Worm (Caenorhabditis elegans): ENCODE results near the gene tba-4.

tba-4 gene

ce11 chrII:10873631-10874030 is 44.9 kb upstream of the tba-4 start, which contains the start of gene orc-2:
Gene orc-2 (plus strand): TSS chrII:10873931.
- TF ChIP-seq F13H6.1 (tag; optimal IDR thresholded peaks at IDR 0.05) (no peak), lin-11 (tag; optimal IDR thresholded peaks at IDR 0.05) (no peak), Y22D7AL.16 (tag; optimal IDR thresholded peaks at IDR 0.05) (no peak), unc-3 (GFP tag; conservative IDR thresholded peaks at IDR 0.05) (no peak), unc-3 (tag; optimal IDR thresholded peaks at IDR 0.05) (no peak), hlh-13 (GFP tag; optimal IDR thresholded peaks at IDR 0.05) (no peak)

- no peak for TF ChIP-seq ref-2 (tag; optimal IDR thresholded peaks at IDR 0.05)
Observed at ce11 chrII:10880625-10881024, 37.9 kb upstream of the tba-4 start, which contains the start of gene lurp-1. Gene lurp-1 (plus strand): TSS chrII:10880925.

- TF ChIP-seq ztf-16 (tag; optimal IDR thresholded peaks at IDR 0.05) (no peak), pqm-1 (tag; optimal IDR thresholded peaks at IDR 0.05) (no peak), ceh-22 (tag; optimal IDR thresholded peaks at IDR 0.05) (no peak), hlh-6 (tag; optimal IDR thresholded peaks at IDR 0.05) (no peak), ceh-6 (GFP tag; optimal IDR thresholded peaks at IDR 0.05) (no peak), nhr-232 (tag; optimal IDR thresholded peaks at IDR 0.05) (no peak), che-1 (tag; optimal IDR thresholded peaks at IDR 0.05) (no peak), pat-9 (tag; optimal IDR thresholded peaks at IDR 0.05) (no peak), gmeb-2 (tag; optimal IDR thresholded peaks at IDR 0.05) (no peak), fax-1 (tag; optimal IDR thresholded peaks at IDR 0.05) (no peak), pag-3 (tag; optimal IDR thresholded peaks at IDR 0.05; ENCODE audit: borderline replicate concordance) (no peak), unc-3 (GFP tag; conservative IDR thresholded peaks at IDR 0.05) (no peak), unc-3 (tag; optimal IDR thresholded peaks at IDR 0.05) (no peak), tbx-7 (tag; optimal IDR thresholded peaks at IDR 0.05) (no peak)
Observed at ce11 chrII:10884396-10884795, 34.1 kb upstream of the tba-4 start, which contains the start of gene egg-3. Gene egg-3 (minus strand): TSS chrII:10884441.

ce11 chrII:10885250-10885649 is 33.3 kb upstream of the tba-4 start:
- TF ChIP-seq K09A11.1 (tag; optimal IDR thresholded peaks at IDR 0.05; ENCODE audit: insufficient read depth) = no peak
- TF ChIP-seq ama-1 (optimal IDR thresholded peaks at IDR 0.05) = no peak
- no peak for TF ChIP-seq lim-6 (tag; optimal IDR thresholded peaks at IDR 0.05)
- no peak for TF ChIP-seq rnt-1 (tag; optimal IDR thresholded peaks at IDR 0.05)
- TF ChIP-seq nfya-1 (tag; optimal IDR thresholded peaks at IDR 0.05) = no peak
- no peak for TF ChIP-seq ceh-14 (tag; optimal IDR thresholded peaks at IDR 0.05)
- TF ChIP-seq eyg-1 (tag; optimal IDR thresholded peaks at IDR 0.05) = no peak
- no peak for TF ChIP-seq pqm-1 (tag; optimal IDR thresholded peaks at IDR 0.05)
- no peak for TF ChIP-seq hlh-8 (tag; optimal IDR thresholded peaks at IDR 0.05)
- no peak for TF ChIP-seq pros-1 (tag; optimal IDR thresholded peaks at IDR 0.05)
- TF ChIP-seq pha-4 (tag; optimal IDR thresholded peaks at IDR 0.05) = no peak
- no peak for TF ChIP-seq syd-9 (tag; optimal IDR thresholded peaks at IDR 0.05)

ce11 chrII:10885868-10886514 is 32.5 kb upstream of the tba-4 start, which contains the start of gene F44F4.3:
Gene F44F4.3 (minus strand): TSS chrII:10885918.
- TF ChIP-seq che-1 (tag; optimal IDR thresholded peaks at IDR 0.05) (no peak), dmd-4 (tag; optimal IDR thresholded peaks at IDR 0.05; ENCODE audit: borderline replicate concordance) (no peak), ttx-3 (tag; optimal IDR thresholded peaks at IDR 0.05) (no peak), ceh-19 (GFP tag; optimal IDR thresholded peaks at IDR 0.05) (no peak), ceh-45 (GFP tag; IDR thresholded peaks at IDR 0.05) (no peak), hlh-15 (tag; optimal IDR thresholded peaks at IDR 0.05) (no peak), fkh-10 (GFP tag; optimal IDR thresholded peaks at IDR 0.05) (no peak), C38D4.7 (GFP tag; optimal IDR thresholded peaks at IDR 0.05) (no peak), unc-42 (tag; optimal IDR thresholded peaks at IDR 0.05) (no peak), C08G9.2 (tag; optimal IDR thresholded peaks at IDR 0.05) (no peak), tbx-2 (tag; optimal IDR thresholded peaks at IDR 0.05) (no peak), ztf-16 (tag; optimal IDR thresholded peaks at IDR 0.05) (no peak), hlh-30 (tag; optimal IDR thresholded peaks at IDR 0.05; ENCODE audit: insufficient read depth) (no peak), nfya-1 (tag; optimal IDR thresholded peaks at IDR 0.05) (no peak), K09A11.1 (tag; optimal IDR thresholded peaks at IDR 0.05; ENCODE audit: insufficient read depth) (no peak), pha-4 (tag; optimal IDR thresholded peaks at IDR 0.05) (no peak), pqm-1 (tag; optimal IDR thresholded peaks at IDR 0.05) (no peak), fax-1 (tag; optimal IDR thresholded peaks at IDR 0.05) (no peak), hlh-6 (tag; optimal IDR thresholded peaks at IDR 0.05) (no peak), nhr-11 (tag; optimal IDR thresholded peaks at IDR 0.05) (no peak)
